Worm (Caenorhabditis elegans) whole organism, L4 larva: ENCODE measurements around the gene Y67H2A.7.
A peak's percentile ranks its signal among the peaks of the same experiment; 100 is the strongest.

ENCODE experiments used
- D1046.2 ChIP-seq: fragments of 200-800 bp; sonication (Bioruptor generic); IDR thresholded peaks from 2 replicates; pipeline ENCODE4 v1.3.6; 2022; ENCODE audit warnings: missing genetic modification characterization, missing compliant biosample characterization
- F44E2.7 ChIP-seq: fragments of 200-800 bp; sonication (Bioruptor generic); IDR thresholded peaks from 2 replicates; pipeline ENCODE4 v2.1.2; 2022; ENCODE audit warnings: missing genetic modification characterization, missing compliant biosample characterization
- ZK337.2 ChIP-seq: fragments of 200-800 bp; sonication (Bioruptor generic); IDR thresholded peaks from 2 replicates; pipeline ENCODE4 v1.3.6; 2022; ENCODE audit warnings: missing genetic modification reagents, missing genetic modification characterization, missing compliant biosample characterization
- ZK546.5 ChIP-seq, 2 experiments: sonication (generic microtip); optimal IDR thresholded peaks; 2 replicates each; lab custom pipeline; 2017; ENCODE audit warnings: missing biosample characterization in 2 of 2, missing genetic modification characterization in 2 of 2
- aha-1 ChIP-seq: fragments of 150-350 bp; peaks from one replicate; lab custom pipeline; 2014; ENCODE audit warnings: missing biosample characterization, missing genetic modification characterization
- aly-2 ChIP-seq: sonication (generic microtip); optimal IDR thresholded peaks from 2 replicates; lab custom pipeline; 2018; ENCODE audit warnings: missing biosample characterization, missing genetic modification characterization
- ama-1 ChIP-seq: fragments of 150-350 bp; optimal IDR thresholded peaks from 2 replicates; lab custom pipeline; 2014; ENCODE audit warnings: inconsistent platforms, mixed read lengths
- cey-2 ChIP-seq: sonication (generic microtip); optimal IDR thresholded peaks from 3 replicates; lab custom pipeline; 2017; ENCODE audit warnings: missing genetic modification characterization, mild to moderate bottlenecking, missing compliant biosample characterization, antibody characterized with exemption, borderline replicate concordance; ENCODE audit not compliant: insufficient read depth
- daf-16 ChIP-seq, 3 experiments: sonication (generic microtip); optimal IDR thresholded peaks; 2 replicates each; lab custom pipeline; 2016 to 2017; ENCODE audit warnings: missing genetic modification characterization in 3 of 3, missing genetic modification reagents in 3 of 3, mild to moderate bottlenecking in 2 of 3, missing compliant biosample characterization in 2 of 3, missing biosample characterization in 1 of 3, moderate library complexity in 1 of 3
- daf-19 ChIP-seq: fragments of 200-800 bp; sonication (Bioruptor generic); conservative IDR thresholded peaks from 2 replicates; pipeline ENCODE4 v1.3.6; 2022; ENCODE audit warnings: missing genetic modification characterization, missing compliant biosample characterization
- dmd-9 ChIP-seq: fragments of 200-800 bp; sonication (Bioruptor generic); IDR thresholded peaks from 2 replicates; pipeline ENCODE4 v1.3.6; 2022; ENCODE audit warnings: missing genetic modification reagents, missing genetic modification characterization, missing compliant biosample characterization
- hlh-11 ChIP-seq: fragments of 200-800 bp; sonication (Bioruptor generic); optimal IDR thresholded peaks from 2 replicates; lab custom pipeline; 2018; ENCODE audit warnings: mild to moderate bottlenecking, missing genetic modification characterization, missing compliant biosample characterization
- jun-1 ChIP-seq: fragments of 150-350 bp; optimal IDR thresholded peaks from 2 replicates; lab custom pipeline; 2014; ENCODE audit warnings: missing biosample characterization, missing genetic modification reagents, missing genetic modification characterization
- lim-7 ChIP-seq: fragments of 200-800 bp; sonication (Bioruptor generic); IDR thresholded peaks from 2 replicates; pipeline ENCODE4 v1.3.6; 2022; ENCODE audit warnings: missing genetic modification characterization, missing compliant biosample characterization
- lin-1 ChIP-seq: fragments of 200-800 bp; sonication (Bioruptor generic); IDR thresholded peaks from 2 replicates; pipeline ENCODE4 v1.3.6; 2022; ENCODE audit warnings: missing genetic modification reagents, missing genetic modification characterization, missing compliant biosample characterization
- lin-38 ChIP-seq: fragments of 200-800 bp; sonication (Bioruptor generic); IDR thresholded peaks from 2 replicates; pipeline ENCODE4 v1.3.6; 2022; ENCODE audit warnings: missing genetic modification reagents, missing genetic modification characterization, missing compliant biosample characterization
- madf-5 ChIP-seq, 2 experiments: fragments of 200-800 bp; sonication (Bioruptor generic); IDR thresholded peaks; 2 replicates each; pipeline ENCODE4 v1.3.6; 2022; ENCODE audit warnings: missing compliant biosample characterization in 2 of 2, missing genetic modification characterization in 2 of 2
- mdt-29 ChIP-seq: fragments of 200-800 bp; sonication (Bioruptor generic); IDR thresholded peaks from 2 replicates; pipeline ENCODE4 v1.3.6; 2022; ENCODE audit warnings: missing genetic modification reagents, missing genetic modification characterization, missing compliant biosample characterization
- mes-2 ChIP-seq: sonication (generic microtip); optimal IDR thresholded peaks from 2 replicates; lab custom pipeline; 2016; ENCODE audit warnings: missing genotype, mild to moderate bottlenecking, missing genetic modification characterization, missing compliant biosample characterization; ENCODE audit not compliant: poor library complexity, severe bottlenecking
- mxl-2 ChIP-seq: fragments of 200-800 bp; sonication (Bioruptor generic); conservative IDR thresholded peaks from 2 replicates; pipeline ENCODE4 v1.3.6; 2022; ENCODE audit warnings: missing genetic modification reagents, missing genetic modification characterization, missing compliant biosample characterization
- nhr-102 ChIP-seq: sonication (generic microtip); optimal IDR thresholded peaks from 2 replicates; lab custom pipeline; 2016; ENCODE audit warnings: mild to moderate bottlenecking, missing genetic modification characterization, moderate library complexity, missing compliant biosample characterization
- nhr-11 ChIP-seq: fragments of 150-350 bp; optimal IDR thresholded peaks from 2 replicates; lab custom pipeline; 2014; ENCODE audit warnings: missing biosample characterization, missing genetic modification characterization
- nhr-237 ChIP-seq: sonication (generic microtip); optimal IDR thresholded peaks from 2 replicates; lab custom pipeline; 2017; ENCODE audit warnings: missing biosample characterization, missing genetic modification characterization
- nhr-25 ChIP-seq: sonication (generic microtip); optimal IDR thresholded peaks from 2 replicates; lab custom pipeline; 2017; ENCODE audit warnings: missing genetic modification characterization, mild to moderate bottlenecking, missing compliant biosample characterization, antibody characterized with exemption, moderate library complexity, borderline replicate concordance; ENCODE audit not compliant: insufficient read depth
- nhr-48 ChIP-seq: sonication (generic microtip); optimal IDR thresholded peaks from 2 replicates; lab custom pipeline; 2016; ENCODE audit warnings: mild to moderate bottlenecking, missing genetic modification characterization, missing compliant biosample characterization
- nhr-6 ChIP-seq: fragments of 150-350 bp; optimal IDR thresholded peaks from 2 replicates; lab custom pipeline; 2014; ENCODE audit warnings: missing biosample characterization, missing genetic modification characterization
- nhr-77 ChIP-seq: fragments of 150-350 bp; optimal IDR thresholded peaks from 2 replicates; lab custom pipeline; 2014; ENCODE audit warnings: missing biosample characterization, missing genetic modification characterization
- pha-4 ChIP-seq, 2 experiments: fragments of 150-350 bp in 1 of 2; fragments of 200-800 bp in 1 of 2; sonication (Bioruptor generic) in 1 of 2; IDR thresholded peaks in 1 of 2; optimal IDR thresholded peaks in 1 of 2; 2 replicates each; pipeline versions ENCODE4 v1.3.6 to Lab custom; 2014 to 2022; ENCODE audit warnings: missing genetic modification characterization in 2 of 2, missing genetic modification reagents in 2 of 2, missing biosample characterization in 1 of 2, missing compliant biosample characterization in 1 of 2
- php-3 ChIP-seq: fragments of 200-800 bp; sonication (Bioruptor generic); IDR thresholded peaks from 2 replicates; pipeline ENCODE4 v1.3.6; 2022; ENCODE audit warnings: missing genetic modification reagents, missing genetic modification characterization, missing compliant biosample characterization
- sdz-12 ChIP-seq: fragments of 200-800 bp; sonication (Bioruptor generic); optimal IDR thresholded peaks from 2 replicates; lab custom pipeline; 2018; ENCODE audit warnings: mild to moderate bottlenecking, missing genetic modification characterization, missing compliant biosample characterization
- set-16 ChIP-seq: fragments of 200-800 bp; sonication (Bioruptor generic); IDR thresholded peaks from 2 replicates; pipeline ENCODE4 v1.3.6; 2022; ENCODE audit warnings: missing genetic modification reagents, missing genetic modification characterization, missing compliant biosample characterization
- spr-1 ChIP-seq: sonication (generic microtip); optimal IDR thresholded peaks from 2 replicates; lab custom pipeline; 2016; ENCODE audit warnings: mild to moderate bottlenecking, missing genetic modification characterization, missing compliant biosample characterization
- tra-1 ChIP-seq: fragments of 200-800 bp; sonication (Bioruptor generic); IDR thresholded peaks from 2 replicates; pipeline ENCODE4 v1.3.6; 2022; ENCODE audit warnings: missing genetic modification reagents, missing genetic modification characterization, missing compliant biosample characterization
- unc-62 ChIP-seq, 3 experiments: fragments of 150-350 bp in 1 of 3; sonication (generic microtip); optimal IDR thresholded peaks in 2 of 3; peaks in 1 of 3; 1 replicate in 1 of 3; 2 replicates in 2 of 3; lab custom pipeline; 2014 to 2017; ENCODE audit warnings: missing biosample characterization in 3 of 3, missing genetic modification characterization in 3 of 3, missing genetic modification reagents in 3 of 3, missing genotype in 1 of 3
- ztf-11 ChIP-seq: fragments of 150-350 bp; optimal IDR thresholded peaks from 2 replicates; lab custom pipeline; 2014; ENCODE audit warnings: missing biosample characterization, missing genetic modification characterization
- ztf-7 ChIP-seq: fragments of 150-350 bp; optimal IDR thresholded peaks from 2 replicates; lab custom pipeline; 2014; ENCODE audit warnings: missing biosample characterization, missing genetic modification characterization

Gene Y67H2A.7

DNA sequence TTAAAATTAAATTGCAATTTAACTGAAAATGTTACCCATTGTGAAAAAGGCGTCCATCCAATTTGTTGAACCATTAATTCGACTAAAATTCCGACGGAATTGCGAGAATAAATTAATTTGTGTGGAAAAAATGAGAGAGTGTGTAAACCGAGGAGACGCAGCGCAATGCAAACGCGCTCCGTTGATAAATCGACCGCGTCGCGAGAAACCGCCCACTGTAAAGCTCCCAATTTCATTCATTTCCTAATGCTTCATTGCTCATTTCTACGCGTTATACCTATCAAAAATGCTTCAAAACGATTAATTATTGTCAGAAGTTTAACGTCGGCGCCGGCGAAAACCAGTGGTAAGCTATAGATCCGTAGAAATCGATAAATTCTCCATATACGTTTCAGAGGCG, 5.8 kb upstream of the Y67H2A.7 start, which contains the start of the genes Y67H2A.2 and micu-1 (continued):
- no peak for TF ChIP-seq spr-1 (tag; lab: Kevin White, UChicago)
- TF ChIP-seq ZK546.5 (tag; optimal IDR thresholded peaks at IDR 0.05; lab: Kevin White, UChicago), result no peak
- no peak for TF ChIP-seq cey-2 (tag; lab: Kevin White, UChicago)
- TF ChIP-seq ztf-11 (tag; lab: Kevin White, UChicago), result no peak
- TF ChIP-seq ztf-7 (tag; lab: Kevin White, UChicago), result peak; percentile 85
- TF ChIP-seq D1046.2 (GFP tag; lab: Robert Waterston, UW), result no peak
- TF ChIP-seq aly-2, result no peak
- TF ChIP-seq daf-19 (GFP tag; lab: Robert Waterston, UW), result no peak

DNA sequence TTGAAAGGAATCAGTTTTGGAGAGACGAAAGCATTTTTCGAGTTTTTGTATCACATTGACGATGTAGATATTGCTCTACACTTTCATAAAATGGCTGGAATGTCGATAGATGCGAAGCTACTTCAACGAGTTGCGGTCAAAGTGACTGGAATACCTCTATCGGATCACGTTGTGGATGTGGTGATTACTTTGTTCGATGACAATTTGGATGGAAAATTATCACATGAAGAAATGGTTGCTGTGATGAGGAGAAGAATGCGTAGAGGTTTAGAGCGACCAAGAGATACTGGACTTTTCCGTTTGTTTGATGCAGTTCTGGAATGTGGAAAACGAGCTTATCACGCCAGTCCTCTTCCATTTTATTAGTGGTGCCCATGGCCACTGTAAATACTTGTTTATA, 3.9 kb upstream of the Y67H2A.7 start:
- peak; percentile 55 for TF ChIP-seq aha-1
- TF ChIP-seq unc-62 (GFP tag; optimal IDR thresholded peaks at IDR 0.05 in 1 of 2; lab: Kevin White, UChicago), result peak in 1 of 2 experiments; percentile 85
- TF ChIP-seq unc-62 (tag; optimal IDR thresholded peaks at IDR 0.05; lab: Kevin White, UChicago), result no peak
- no peak for TF ChIP-seq jun-1 (tag; lab: Kevin White, UChicago)

DNA sequence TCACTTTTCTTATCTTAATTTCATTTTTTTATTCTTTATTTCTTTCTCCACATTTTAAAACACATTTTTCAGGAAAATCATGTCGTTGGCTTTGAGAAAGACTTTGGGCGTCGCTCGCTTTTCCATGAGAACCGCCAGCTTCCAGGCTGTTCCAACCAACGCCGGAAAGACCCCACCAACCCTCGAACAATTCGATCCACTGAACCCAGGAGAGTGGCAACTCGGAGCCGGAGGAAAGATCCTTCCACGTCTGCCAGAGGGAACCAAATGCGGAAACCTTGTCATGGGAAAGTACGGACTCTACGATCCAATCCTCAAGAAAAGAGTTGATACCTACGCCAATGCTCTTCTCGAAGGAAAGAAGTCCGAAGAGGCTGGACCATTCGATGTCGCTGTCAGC, 3.4 kb upstream of the Y67H2A.7 start, which contains the start of gene kdp-1:
TSS of gene kdp-1 (plus strand) at position 80 of the 400 bp plus-strand sequence.
- TF ChIP-seq php-3 (GFP tag; lab: Robert Waterston, UW), result no peak
- TF ChIP-seq ama-1 (lab: Kevin White, UChicago), result peak; percentile 69
- peak; percentile 74 for TF ChIP-seq set-16
- TF ChIP-seq pha-4 (GFP tag; IDR thresholded peaks at IDR 0.05; lab: Robert Waterston, UW), result peak; percentile 34; the same call in 1 of the 2 replicates
- TF ChIP-seq pha-4 (tag; optimal IDR thresholded peaks at IDR 0.05; lab: Kevin White, UChicago), result no peak
- no peak for TF ChIP-seq nhr-102 (tag; lab: Kevin White, UChicago)
- no peak for TF ChIP-seq nhr-11 (tag; lab: Kevin White, UChicago)
- TF ChIP-seq nhr-25 (tag; lab: Kevin White, UChicago), result no peak
- no peak for TF ChIP-seq cey-2 (tag; lab: Kevin White, UChicago)
- TF ChIP-seq dmd-9, result 0 out of 2 replicates have a peak, but pooled peaks have one; percentile 27
- peak; percentile 58 for TF ChIP-seq lin-38 (GFP tag; lab: Robert Waterston, UW)
- TF ChIP-seq lim-7 (GFP tag; lab: Robert Waterston, UW), result no peak
- no peak for TF ChIP-seq daf-16 (GFP tag; optimal IDR thresholded peaks at IDR 0.05; lab: Kevin White, UChicago)
- TF ChIP-seq daf-16 (tag; optimal IDR thresholded peaks at IDR 0.05; lab: Kevin White, UChicago), result no peak
- TF ChIP-seq mdt-29 (GFP tag; lab: Robert Waterston, UW), result 0 out of 2 replicates have a peak, but pooled peaks have one; percentile 15

DNA sequence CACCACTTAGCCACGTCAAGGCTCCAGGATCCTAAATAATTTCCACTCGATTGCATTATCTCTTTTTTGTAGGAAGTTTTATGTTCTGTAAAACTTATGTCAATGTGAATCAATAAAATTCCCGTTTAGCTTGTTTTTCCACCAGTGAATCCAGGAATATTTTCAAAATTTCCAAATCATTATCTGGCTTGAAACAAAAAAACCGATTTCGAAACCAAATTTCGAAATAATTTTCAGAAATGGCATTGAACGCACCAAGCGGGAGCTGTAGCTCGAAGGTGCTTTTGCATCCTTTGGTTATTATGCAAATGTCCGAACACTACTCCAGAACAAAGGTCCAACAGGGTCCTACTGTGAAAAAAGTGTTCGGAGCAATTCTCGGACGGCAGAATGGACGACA, 3.0 kb upstream of the Y67H2A.7 start, which contains the start of gene csn-6:
TSS of gene csn-6 (plus strand) at position 234 of the 400 bp plus-strand sequence.
- no peak for TF ChIP-seq sdz-12 (GFP tag; lab: Kevin White, UChicago)
- TF ChIP-seq ZK337.2 (GFP tag; lab: Robert Waterston, UW), result no peak
- TF ChIP-seq nhr-77, result no peak
- no peak for TF ChIP-seq madf-5 (GFP tag; IDR thresholded peaks at IDR 0.05; lab: Robert Waterston, UW)
- TF ChIP-seq ama-1 (lab: Kevin White, UChicago), result peak; percentile 51
- peak; percentile 49 for TF ChIP-seq lin-38 (GFP tag; lab: Robert Waterston, UW)
- TF ChIP-seq nhr-48 (tag; lab: Kevin White, UChicago), result no peak
- TF ChIP-seq F44E2.7 (GFP tag; lab: Robert Waterston, UW), result no peak
- TF ChIP-seq mxl-2 (GFP tag; lab: Robert Waterston, UW), result no peak
- no peak for TF ChIP-seq nhr-6
- TF ChIP-seq aha-1, result peak; percentile 73
- no peak for TF ChIP-seq spr-1 (tag; lab: Kevin White, UChicago)
- no peak for TF ChIP-seq tra-1
- TF ChIP-seq hlh-11 (tag; lab: Kevin White, UChicago), result no peak
- TF ChIP-seq mes-2 (tag; lab: Kevin White, UChicago), result peak; percentile 24
- TF ChIP-seq nhr-237 (tag; lab: Kevin White, UChicago), result no peak
- no peak for TF ChIP-seq lin-1 (GFP tag; lab: Robert Waterston, UW)
- no peak for TF ChIP-seq aly-2
- TF ChIP-seq, all 104 proteins: peak for 4
